Fruit fly (Drosophila melanogaster) whole organism, adult: ENCODE measurements around the gene Pits.
A peak's percentile ranks its signal among the peaks of the same experiment; 100 is the strongest.

Experiments
- CG11617 ChIP-seq: fragments of 200-800 bp; sonication (Bioruptor generic); optimal IDR thresholded peaks from 2 replicates; lab custom pipeline; 2017; ENCODE audit warnings: mild to moderate bottlenecking, missing biosample characterization, missing genetic modification reagents, missing genetic modification characterization
- CG12768 ChIP-seq: fragments of 200-800 bp; sonication (Bioruptor generic); optimal IDR thresholded peaks from 2 replicates; lab custom pipeline; 2017; ENCODE audit warnings: missing biosample characterization, missing genetic modification characterization, mild to moderate bottlenecking, moderate library complexity, missing genetic modification reagents
- CG14711 ChIP-seq: fragments of 200-800 bp; sonication (Bioruptor generic); optimal IDR thresholded peaks from 2 replicates; lab custom pipeline; 2018; ENCODE audit warnings: missing biosample characterization, mild to moderate bottlenecking, missing genetic modification characterization, moderate library complexity
- CG1620 ChIP-seq: fragments of 200-800 bp; sonication (Bioruptor generic); optimal IDR thresholded peaks from 2 replicates; lab custom pipeline; 2016; ENCODE audit warnings: missing biosample characterization, missing genetic modification characterization
- CG33017 ChIP-seq: fragments of 200-800 bp; sonication (Bioruptor generic); optimal IDR thresholded peaks from 2 replicates; lab custom pipeline; 2018; ENCODE audit warnings: missing biosample characterization, mild to moderate bottlenecking, missing genetic modification characterization, moderate library complexity
- CG5204 ChIP-seq: fragments of 200-800 bp; sonication (Bioruptor generic); optimal IDR thresholded peaks from 2 replicates; lab custom pipeline; 2016; ENCODE audit warnings: missing biosample characterization, missing genetic modification characterization
- CG7045 ChIP-seq: fragments of 200-800 bp; sonication (Bioruptor generic); optimal IDR thresholded peaks from 2 replicates; lab custom pipeline; 2017; ENCODE audit warnings: missing biosample characterization, mild to moderate bottlenecking, missing genetic modification characterization
- CG7101 ChIP-seq: fragments of 200-800 bp; sonication (Bioruptor generic); optimal IDR thresholded peaks from 2 replicates; lab custom pipeline; 2018; ENCODE audit warnings: missing biosample characterization, mild to moderate bottlenecking, missing genetic modification characterization, moderate library complexity
- Clk ChIP-seq: fragments of 200-800 bp; sonication (Bioruptor generic); optimal IDR thresholded peaks from 2 replicates; lab custom pipeline; 2017; ENCODE audit warnings: missing biosample characterization, missing genetic modification characterization
- Crg-1 ChIP-seq: fragments of 200-800 bp; sonication (Bioruptor generic); optimal IDR thresholded peaks from 2 replicates; lab custom pipeline; 2016; ENCODE audit warnings: missing biosample characterization, missing genetic modification characterization
- Hr96 ChIP-seq: fragments of 200-800 bp; sonication (Bioruptor generic); optimal IDR thresholded peaks from 2 replicates; lab custom pipeline; 2016; ENCODE audit warnings: missing biosample characterization, missing genetic modification characterization
- Mnt ChIP-seq: fragments of 200-800 bp; sonication (Bioruptor generic); optimal IDR thresholded peaks from 2 replicates; lab custom pipeline; 2016; ENCODE audit warnings: missing biosample characterization, mild to moderate bottlenecking, missing genetic modification characterization
- bab1 ChIP-seq: fragments of 200-800 bp; sonication (Bioruptor generic); optimal IDR thresholded peaks from 3 replicates; lab custom pipeline; 2019; ENCODE audit warnings: missing biosample characterization, mild to moderate bottlenecking, missing genetic modification characterization, moderate library complexity
- cic ChIP-seq: fragments of 200-800 bp; sonication (Bioruptor generic); optimal IDR thresholded peaks from 2 replicates; lab custom pipeline; 2017; ENCODE audit warnings: missing biosample characterization, mild to moderate bottlenecking, missing genetic modification characterization, moderate library complexity
- cnc ChIP-seq, 2 experiments: fragments of >200 bp; optimal IDR thresholded peaks; 2 replicates each; lab custom pipeline; 2017
- kay ChIP-seq: fragments of 200-800 bp; sonication (Bioruptor generic); peaks from one replicate; lab custom pipeline; 2016; ENCODE audit warnings: missing biosample characterization, missing genetic modification characterization, borderline replicate concordance
- ovo ChIP-seq: fragments of 200-800 bp; sonication (Bioruptor generic); optimal IDR thresholded peaks from 2 replicates; lab custom pipeline; 2016; ENCODE audit warnings: missing biosample characterization, missing genetic modification characterization
- pad ChIP-seq: fragments of 200-800 bp; sonication (Bioruptor generic); optimal IDR thresholded peaks from 3 replicates; lab custom pipeline; 2017; ENCODE audit warnings: missing biosample characterization, missing genetic modification characterization, mild to moderate bottlenecking, moderate library complexity, missing genetic modification reagents
- tj ChIP-seq: fragments of 200-800 bp; sonication (Bioruptor generic); optimal IDR thresholded peaks from 3 replicates; lab custom pipeline; 2017; ENCODE audit warnings: missing biosample characterization, mild to moderate bottlenecking, missing genetic modification characterization, moderate library complexity
- toe ChIP-seq: fragments of 200-800 bp; sonication (Bioruptor generic); optimal IDR thresholded peaks from 2 replicates; lab custom pipeline; 2016; ENCODE audit warnings: missing biosample characterization, missing genetic modification characterization

Gene Pits

dm6 chrX:12611536-12612458 is 28.8 kb upstream of the Pits start, which contains the start of the genes CG1463 and Fpgs1:
Gene CG1463, minus strand, starts transcription at chrX:12611667.
Gene Fpgs1, plus strand, starts transcription at chrX:12611867.
- TF ChIP-seq bab1 (GFP tag; lab: Kevin White, UChicago): peak; percentile 72
- TF ChIP-seq CG1620: peak; percentile 28
- TF ChIP-seq Clk: no peak
- TF ChIP-seq cic (GFP tag; lab: Kevin White, UChicago): no peak
- TF ChIP-seq CG7101 (tag; lab: Kevin White, UChicago): peak; percentile 72
- no peak for TF ChIP-seq CG12768 (GFP tag; lab: Kevin White, UChicago)
- peak; percentile 59 for TF ChIP-seq ovo
- TF ChIP-seq CG7045 (GFP tag; lab: Kevin White, UChicago): no peak
- TF ChIP-seq CG11617: peak; percentile 88
- peak; percentile 98 for TF ChIP-seq Mnt (GFP tag; lab: Kevin White, UChicago)
- peak; percentile 59 for TF ChIP-seq CG14711 (tag; lab: Kevin White, UChicago)
- peak; percentile 70 for TF ChIP-seq tj
- no peak for TF ChIP-seq CG33017 (tag; lab: Kevin White, UChicago)
- TF ChIP-seq kay (GFP tag; lab: Kevin White, UChicago): no peak
- no peak for TF ChIP-seq cnc (optimal IDR thresholded peaks at IDR 0.05; lab: Kevin White, UChicago)
- TF ChIP-seq pad (GFP tag; lab: Kevin White, UChicago): peak; percentile 47
- no peak for TF ChIP-seq CG5204 (GFP tag; lab: Kevin White, UChicago)
- TF ChIP-seq toe (GFP tag; lab: Kevin White, UChicago): no peak
- TF ChIP-seq Crg-1 (GFP tag; lab: Kevin White, UChicago): peak; percentile 6
- no peak for TF ChIP-seq Hr96

DNA sequence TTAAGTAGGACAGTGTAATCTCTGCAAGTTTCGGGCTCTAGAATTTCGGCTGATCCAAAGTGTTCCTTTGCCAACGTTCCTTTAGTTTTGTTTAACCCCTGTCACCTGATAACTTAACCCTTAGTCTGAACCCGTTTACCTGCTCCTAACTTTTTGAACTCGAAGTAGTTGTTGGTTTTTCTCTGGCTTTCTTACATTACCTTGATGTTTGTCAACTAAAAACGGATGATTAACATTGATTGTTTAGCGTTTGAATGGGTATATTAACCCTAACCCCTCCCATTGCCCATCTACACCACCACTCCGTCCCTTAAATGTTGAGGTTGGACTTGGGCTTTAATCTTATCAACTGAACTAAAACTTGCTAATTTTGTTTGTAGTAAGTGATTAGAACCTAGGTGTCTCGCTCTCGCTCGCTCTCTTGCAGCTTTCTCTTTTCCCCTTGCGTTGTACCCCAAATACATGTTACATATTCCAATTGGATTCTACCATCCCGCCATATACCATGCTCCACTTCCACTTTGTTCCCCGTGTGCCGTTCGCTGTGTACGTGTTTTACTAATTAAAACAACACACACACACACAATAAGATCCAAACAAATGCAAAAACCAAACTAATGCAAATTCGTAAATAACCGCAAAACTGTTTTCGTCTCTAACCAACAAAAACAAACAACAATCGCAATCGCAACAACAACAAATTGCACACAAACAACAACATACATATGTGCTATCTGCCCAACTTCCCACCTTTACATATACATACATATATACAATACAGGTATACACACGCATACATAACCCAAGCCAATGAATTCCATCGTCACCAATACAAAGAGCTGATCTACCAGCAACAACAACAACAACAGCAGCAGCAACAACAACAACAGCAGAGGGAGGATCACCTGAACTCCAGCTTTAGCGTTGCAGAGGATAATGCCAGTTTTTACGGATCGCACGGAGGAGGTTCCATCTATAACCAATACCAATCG is 18.1 kb upstream of the Pits start:
- TF ChIP-seq CG12768 (GFP tag; lab: Kevin White, UChicago): peak; percentile 25
- no peak for TF ChIP-seq cnc (optimal IDR thresholded peaks at IDR 0.05; lab: Kevin White, UChicago)
- no peak for TF ChIP-seq kay (GFP tag; lab: Kevin White, UChicago)
- TF ChIP-seq Clk: no peak
- peak; percentile 15 for TF ChIP-seq Mnt (GFP tag; lab: Kevin White, UChicago)
- TF ChIP-seq CG1620: no peak
- TF ChIP-seq bab1 (GFP tag; lab: Kevin White, UChicago): no peak
- TF ChIP-seq CG7045 (GFP tag; lab: Kevin White, UChicago): no peak
- TF ChIP-seq CG5204 (GFP tag; lab: Kevin White, UChicago): no peak
- no peak for TF ChIP-seq Crg-1 (GFP tag; lab: Kevin White, UChicago)
- peak; percentile 14 for TF ChIP-seq tj
- TF ChIP-seq CG33017 (tag; lab: Kevin White, UChicago): peak; percentile 23
- TF ChIP-seq CG14711 (tag; lab: Kevin White, UChicago): peak; percentile 3
- peak; percentile 18 for TF ChIP-seq CG11617
- TF ChIP-seq pad (GFP tag; lab: Kevin White, UChicago): peak; percentile 80
- TF ChIP-seq ovo: no peak
- peak; percentile 49 for TF ChIP-seq CG7101 (tag; lab: Kevin White, UChicago)
- no peak for TF ChIP-seq toe (GFP tag; lab: Kevin White, UChicago)
- no peak for TF ChIP-seq Hr96
- TF ChIP-seq cic (GFP tag; lab: Kevin White, UChicago): peak; percentile 56

- TF ChIP-seq cic (GFP tag; lab: Kevin White, UChicago) (peak; percentile 14), CG11617 (no peak), Crg-1 (GFP tag; lab: Kevin White, UChicago) (no peak), ovo (peak; percentile 22), bab1 (GFP tag; lab: Kevin White, UChicago) (no peak), CG33017 (tag; lab: Kevin White, UChicago) (no peak), CG12768 (GFP tag; lab: Kevin White, UChicago) (peak; percentile 34), Hr96 (no peak), CG5204 (GFP tag; lab: Kevin White, UChicago) (no peak), CG1620 (peak; percentile 41), CG7101 (tag; lab: Kevin White, UChicago) (no peak), pad (GFP tag; lab: Kevin White, UChicago) (no peak), cnc (optimal IDR thresholded peaks at IDR 0.05; lab: Kevin White, UChicago) (no peak), CG7045 (GFP tag; lab: Kevin White, UChicago) (no peak), Mnt (GFP tag; lab: Kevin White, UChicago) (peak; percentile 26), Clk (no peak), kay (GFP tag; lab: Kevin White, UChicago) (no peak), tj (peak; percentile 46), toe (GFP tag; lab: Kevin White, UChicago) (no peak)
Observed at dm6 chrX:12596353-12597107, 13.5 kb upstream of the Pits start.
